Fruit fly (Drosophila melanogaster) whole organism, embryonic: Measurements from ENCODE around the gene wls.
A peak's percentile ranks its signal among the peaks of the same experiment; 100 is the strongest.

Experiments
- Awh ChIP-seq: fragments of 200-800 bp; sonication (Bioruptor generic); IDR thresholded peaks from 2 replicates; pipeline ENCODE4, ENCODE4 v1.3.6; 2022; ENCODE audit warnings: missing biosample characterization, missing genetic modification characterization
- B-H2 ChIP-seq: fragments of 200-800 bp; sonication (Bioruptor generic); optimal IDR thresholded peaks from 2 replicates; lab custom pipeline; 2018; ENCODE audit warnings: missing biosample characterization, mild to moderate bottlenecking, missing genetic modification characterization
- CG10267 ChIP-seq: fragments of 200-800 bp; sonication (Bioruptor generic); optimal IDR thresholded peaks from 2 replicates; lab custom pipeline; 2018; ENCODE audit warnings: missing biosample characterization, mild to moderate bottlenecking, missing genetic modification characterization, moderate library complexity
- CG10366 ChIP-seq: fragments of 200-800 bp; sonication (Bioruptor generic); IDR thresholded peaks from 2 replicates; pipeline ENCODE4 v1.3.6; 2022; ENCODE audit warnings: missing biosample characterization, missing genetic modification characterization
- CG11560 ChIP-seq: fragments of 200-800 bp; sonication (Bioruptor generic); IDR thresholded peaks from 3 replicates; pipeline ENCODE4 v1.3.6; 2022; ENCODE audit warnings: missing biosample characterization, missing genetic modification characterization
- CG11696 ChIP-seq: fragments of 200-800 bp; sonication (Bioruptor generic); IDR thresholded peaks from 2 replicates; pipeline ENCODE4 v1.3.6; 2022; ENCODE audit warnings: missing biosample characterization, missing genetic modification characterization
- CG12236 ChIP-seq: fragments of 200-800 bp; sonication (Bioruptor generic); optimal IDR thresholded peaks from 2 replicates; lab custom pipeline; 2016; ENCODE audit warnings: missing biosample characterization, missing genetic modification characterization
- CG13123 ChIP-seq: fragments of 200-800 bp; sonication (Bioruptor generic); optimal IDR thresholded peaks from 2 replicates; lab custom pipeline; 2016; ENCODE audit warnings: missing biosample characterization, missing genetic modification characterization
- CG30403 ChIP-seq: fragments of 200-800 bp; sonication (Bioruptor generic); optimal IDR thresholded peaks from 3 replicates; lab custom pipeline; 2016; ENCODE audit warnings: missing biosample characterization, missing genetic modification characterization
- CG3407 ChIP-seq: fragments of 200-800 bp; sonication (Bioruptor generic); optimal IDR thresholded peaks from 2 replicates; lab custom pipeline; 2018; ENCODE audit warnings: missing biosample characterization, mild to moderate bottlenecking, missing genetic modification characterization
- CG4328 ChIP-seq: fragments of 200-800 bp; sonication (Bioruptor generic); optimal IDR thresholded peaks from 3 replicates; lab custom pipeline; 2017; ENCODE audit warnings: missing biosample characterization, missing genetic modification reagents, missing genetic modification characterization
- CG4617 ChIP-seq: fragments of 200-800 bp; sonication (Bioruptor generic); optimal IDR thresholded peaks from 3 replicates; lab custom pipeline; 2016; ENCODE audit warnings: missing biosample characterization, missing genetic modification characterization, borderline replicate concordance
- CG4820 ChIP-seq: fragments of 200-800 bp; sonication (Bioruptor generic); optimal IDR thresholded peaks from 3 replicates; lab custom pipeline; 2016; ENCODE audit warnings: missing biosample characterization, missing genetic modification characterization
- CG6654 ChIP-seq: fragments of 200-800 bp; sonication (Bioruptor generic); optimal IDR thresholded peaks from 2 replicates; lab custom pipeline; 2017; ENCODE audit warnings: missing biosample characterization, mild to moderate bottlenecking, missing genetic modification characterization
- CG8765 ChIP-seq: fragments of 200-800 bp; sonication (Bioruptor generic); IDR thresholded peaks from 2 replicates; pipeline ENCODE4 v1.3.6; 2022; ENCODE audit warnings: missing biosample characterization, missing genetic modification characterization
- CG9797 ChIP-seq: fragments of 200-800 bp; sonication (Bioruptor generic); optimal IDR thresholded peaks from 3 replicates; lab custom pipeline; 2018; ENCODE audit warnings: missing biosample characterization, mild to moderate bottlenecking, missing genetic modification characterization
- ERR ChIP-seq: fragments of 200-800 bp; sonication (Bioruptor generic); optimal IDR thresholded peaks from 2 replicates; lab custom pipeline; 2016; ENCODE audit warnings: missing biosample characterization, missing genetic modification characterization
- H15 ChIP-seq: fragments of 200-800 bp; sonication (Bioruptor generic); IDR thresholded peaks from 3 replicates; pipeline ENCODE4 v1.3.6; 2022; ENCODE audit warnings: missing biosample characterization, missing genetic modification characterization
- HHEX ChIP-seq: fragments of 200-800 bp; sonication (Bioruptor generic); optimal IDR thresholded peaks from 3 replicates; lab custom pipeline; 2017; ENCODE audit warnings: missing biosample characterization, mild to moderate bottlenecking, missing genetic modification characterization, missing genetic modification reagents
- Hey ChIP-seq: fragments of 200-800 bp; sonication (Bioruptor generic); optimal IDR thresholded peaks from 3 replicates; lab custom pipeline; 2018; ENCODE audit warnings: missing biosample characterization, mild to moderate bottlenecking, missing genetic modification characterization
- HmgZ ChIP-seq: fragments of 200-800 bp; sonication (Bioruptor generic); optimal IDR thresholded peaks from 2 replicates; lab custom pipeline; 2018; ENCODE audit warnings: missing biosample characterization, mild to moderate bottlenecking, missing genetic modification characterization
- MTF-1 ChIP-seq: fragments of 200-800 bp; sonication (Bioruptor generic); optimal IDR thresholded peaks from 2 replicates; lab custom pipeline; 2018; ENCODE audit warnings: missing biosample characterization, mild to moderate bottlenecking, missing genetic modification characterization, borderline replicate concordance
- PHDP ChIP-seq: fragments of 200-800 bp; sonication (Bioruptor generic); optimal IDR thresholded peaks from 3 replicates; lab custom pipeline; 2018; ENCODE audit warnings: missing biosample characterization, mild to moderate bottlenecking, missing genetic modification characterization, moderate library complexity
- bbx ChIP-seq: fragments of 200-800 bp; sonication (Bioruptor generic); IDR thresholded peaks from 2 replicates; pipeline ENCODE4 v1.3.6; 2022; ENCODE audit warnings: missing biosample characterization, missing genetic modification characterization; ENCODE audit not compliant: partially characterized antibody
- br ChIP-seq: fragments of >200 bp; optimal IDR thresholded peaks from 2 replicates; lab custom pipeline; 2017
- crol ChIP-seq: fragments of 200-800 bp; sonication (Bioruptor generic); IDR thresholded peaks from 2 replicates; pipeline ENCODE4 v1.3.6; 2022; ENCODE audit warnings: missing biosample characterization, missing genetic modification characterization
- danr ChIP-seq: fragments of 200-800 bp; sonication (Bioruptor generic); IDR thresholded peaks from 2 replicates; pipeline ENCODE4 v1.3.6; 2022; ENCODE audit warnings: missing biosample characterization, missing genetic modification characterization
- dmrt99B ChIP-seq: fragments of 200-800 bp; sonication (Bioruptor generic); optimal IDR thresholded peaks from 2 replicates; lab custom pipeline; 2018; ENCODE audit warnings: missing biosample characterization, mild to moderate bottlenecking, missing genetic modification characterization, moderate library complexity
- emc ChIP-seq: fragments of 200-800 bp; sonication (Bioruptor generic); optimal IDR thresholded peaks from 2 replicates; lab custom pipeline; 2016; ENCODE audit warnings: missing biosample characterization, missing genetic modification characterization
- grn ChIP-seq: fragments of 200-800 bp; sonication (Bioruptor generic); optimal IDR thresholded peaks from 3 replicates; lab custom pipeline; 2017; ENCODE audit warnings: missing biosample characterization, missing genetic modification characterization
- ham ChIP-seq: fragments of 200-800 bp; sonication (Bioruptor generic); IDR thresholded peaks from 2 replicates; pipeline ENCODE4 v1.3.6; 2022; ENCODE audit warnings: missing biosample characterization, missing genetic modification characterization
- her ChIP-seq: fragments of 200-800 bp; sonication (Bioruptor generic); optimal IDR thresholded peaks from 2 replicates; lab custom pipeline; 2016; ENCODE audit warnings: missing biosample characterization, missing genetic modification characterization
- hkb ChIP-seq, 2 experiments: fragments of 200-800 bp in 1 of 2; fragments of >200 bp in 1 of 2; sonication (Bioruptor generic) in 1 of 2; IDR thresholded peaks in 1 of 2; optimal IDR thresholded peaks in 1 of 2; 2 replicates each; pipeline versions ENCODE4 v1.3.6 to Lab custom; 2017 to 2022; ENCODE audit warnings: missing biosample characterization in 1 of 2, missing genetic modification characterization in 1 of 2
- jigr1 ChIP-seq: fragments of 200-800 bp; sonication (Bioruptor generic); IDR thresholded peaks from 3 replicates; pipeline ENCODE4 v1.3.6; 2022; ENCODE audit warnings: missing biosample characterization, missing genetic modification characterization
- jing ChIP-seq: fragments of 200-800 bp; sonication (Bioruptor generic); optimal IDR thresholded peaks from 2 replicates; lab custom pipeline; 2018; ENCODE audit warnings: missing biosample characterization, mild to moderate bottlenecking, missing genetic modification characterization
- jumu ChIP-seq: fragments of 200-800 bp; sonication (Bioruptor generic); optimal IDR thresholded peaks from 3 replicates; lab custom pipeline; 2016; ENCODE audit warnings: missing biosample characterization, missing genetic modification characterization
- kni ChIP-seq: fragments of 200-800 bp; sonication (Bioruptor generic); optimal IDR thresholded peaks from 3 replicates; lab custom pipeline; 2017; ENCODE audit warnings: mild to moderate bottlenecking, missing biosample characterization, missing genetic modification reagents, missing genetic modification characterization
- nerfin-2 ChIP-seq: fragments of 200-800 bp; sonication (Bioruptor generic); IDR thresholded peaks from 2 replicates; pipeline ENCODE4 v1.3.6; 2022; ENCODE audit warnings: missing biosample characterization, missing genetic modification characterization; ENCODE audit not compliant: partially characterized antibody
- oc ChIP-seq: fragments of 200-800 bp; sonication (Bioruptor generic); optimal IDR thresholded peaks from 2 replicates; lab custom pipeline; 2018; ENCODE audit warnings: missing biosample characterization, mild to moderate bottlenecking, missing genetic modification characterization, moderate library complexity
- pan ChIP-seq, 4 experiments: fragments of >200 bp in 3 of 4; fragments of 200-800 bp in 1 of 4; sonication (Bioruptor generic) in 1 of 4; optimal IDR thresholded peaks in 3 of 4; IDR thresholded peaks in 1 of 4; 2 replicates each; pipeline versions ENCODE4 v1.3.6 to Lab custom; 2017 to 2022; ENCODE audit warnings: missing biosample characterization in 2 of 4, missing genetic modification characterization in 2 of 4, mixed read lengths in 1 of 4
- pita ChIP-seq: fragments of 200-800 bp; sonication (Bioruptor generic); optimal IDR thresholded peaks from 2 replicates; lab custom pipeline; 2017; ENCODE audit warnings: missing biosample characterization, mild to moderate bottlenecking, missing genetic modification characterization
- pnt ChIP-seq: fragments of 200-800 bp; sonication (Bioruptor generic); optimal IDR thresholded peaks from 3 replicates; lab custom pipeline; 2016; ENCODE audit warnings: missing biosample characterization, missing genetic modification characterization
- seq ChIP-seq: fragments of 200-800 bp; sonication (Bioruptor generic); IDR thresholded peaks from 2 replicates; pipeline ENCODE4 v1.3.6; 2022; ENCODE audit warnings: missing biosample characterization, missing genetic modification characterization
- slbo ChIP-seq: fragments of 200-800 bp; sonication (Bioruptor generic); IDR thresholded peaks from 2 replicates; pipeline ENCODE4 v1.3.6; 2022; ENCODE audit warnings: missing biosample characterization, missing genetic modification characterization
- so ChIP-seq: fragments of 200-800 bp; sonication (Bioruptor generic); IDR thresholded peaks from 3 replicates; pipeline ENCODE4 v1.3.6; 2022; ENCODE audit warnings: missing biosample characterization, missing genetic modification characterization
- sug ChIP-seq: fragments of 200-800 bp; optimal IDR thresholded peaks from 2 replicates; lab custom pipeline; 2019; ENCODE audit warnings: missing biosample characterization, mild to moderate bottlenecking, missing genetic modification characterization, moderate library complexity
- vfl ChIP-seq: fragments of 200-800 bp; sonication (Bioruptor generic); optimal IDR thresholded peaks from 2 replicates; lab custom pipeline; 2016; ENCODE audit warnings: missing biosample characterization, missing genetic modification characterization

The wls gene

DNA sequence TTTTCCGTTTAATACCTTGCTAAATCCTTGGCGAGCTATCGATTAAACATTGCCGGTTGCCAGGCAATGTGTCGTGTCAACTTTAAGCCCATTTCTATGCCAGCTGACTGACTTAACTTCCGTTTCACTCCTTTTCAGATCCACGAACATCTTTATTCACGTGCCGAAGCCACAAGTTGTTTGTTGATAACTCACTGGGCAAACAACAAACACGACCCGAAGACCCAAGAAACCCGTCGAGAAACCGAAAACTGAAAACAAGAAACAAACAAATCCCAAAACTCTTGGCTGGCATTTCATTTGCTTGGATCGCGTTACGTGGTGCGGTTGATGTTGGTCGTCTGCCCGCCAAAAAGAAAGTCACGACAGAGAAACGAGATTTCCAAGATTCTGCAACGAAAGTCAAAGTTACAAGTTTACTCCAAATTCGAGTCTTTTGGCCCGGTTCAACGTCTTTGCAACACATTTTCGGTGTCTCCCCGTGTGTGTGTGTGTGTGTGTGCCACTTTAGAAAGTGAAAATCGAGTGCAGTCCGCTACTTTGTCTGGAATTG is 18.6 kb downstream of the wls start, which contains the start of gene CG6216 (continued):
- peak; percentile 38 for TF ChIP-seq oc
- TF ChIP-seq CG4617: no peak

dm6 chr3L:11148478-11149251 is 20.8 kb downstream of the wls start:
- no peak for TF ChIP-seq ham
- no peak for TF ChIP-seq so (GFP tag; lab: Robert Waterston, UW)
- TF ChIP-seq MTF-1 (GFP tag; lab: Kevin White, UChicago): peak; percentile 2
- TF ChIP-seq PHDP (tag; lab: Kevin White, UChicago): peak; percentile 38
- TF ChIP-seq CG12236: no peak
- no peak for TF ChIP-seq CG3407 (GFP tag; lab: Kevin White, UChicago)
- no peak for TF ChIP-seq grn
- TF ChIP-seq CG10366: peak; percentile 26; the same call in 1 of the 2 replicates
- TF ChIP-seq CG10267 (tag; lab: Kevin White, UChicago): peak; percentile 52
- TF ChIP-seq CG13123: no peak
- no peak for TF ChIP-seq slbo (GFP tag; lab: Robert Waterston, UW)
- 0 out of 2 replicates have a peak, but pooled peaks have one; percentile 9 for TF ChIP-seq seq (GFP tag; lab: Robert Waterston, UW)
- no peak for TF ChIP-seq pnt (GFP tag; lab: Kevin White, UChicago)
- TF ChIP-seq jing (GFP tag; lab: Kevin White, UChicago): no peak
- TF ChIP-seq hkb (optimal IDR thresholded peaks at IDR 0.05; lab: Kevin White, UChicago): no peak
- TF ChIP-seq hkb (GFP tag; IDR thresholded peaks at IDR 0.05; lab: Robert Waterston, UW): peak; percentile 57
- no peak for TF ChIP-seq jumu
- peak; percentile 41 for TF ChIP-seq CG4820
- no peak for TF ChIP-seq crol
- no peak for TF ChIP-seq CG4328
- peak; percentile 59 for TF ChIP-seq dmrt99B
- no peak for TF ChIP-seq pita (GFP tag; lab: Kevin White, UChicago)
- no peak for TF ChIP-seq vfl (GFP tag; lab: Kevin White, UChicago)
- TF ChIP-seq CG11560: no peak
- no peak for TF ChIP-seq emc (GFP tag; lab: Kevin White, UChicago)
- TF ChIP-seq jigr1 (GFP tag; lab: Robert Waterston, UW): no peak
- TF ChIP-seq HHEX: peak; percentile 35
- no peak for TF ChIP-seq Hey (tag; lab: Kevin White, UChicago)
- peak; percentile 60 for TF ChIP-seq Awh (GFP tag; lab: Robert Waterston, UW)
- no peak for TF ChIP-seq CG9797 (GFP tag; lab: Kevin White, UChicago)
- TF ChIP-seq her (GFP tag; lab: Kevin White, UChicago): no peak
- TF ChIP-seq kni (GFP tag; lab: Kevin White, UChicago): no peak
- no peak for TF ChIP-seq ERR (GFP tag; lab: Kevin White, UChicago)
- no peak for TF ChIP-seq B-H2 (GFP tag; lab: Kevin White, UChicago)
- TF ChIP-seq HmgZ (tag; lab: Kevin White, UChicago): no peak
- TF ChIP-seq CG11696: no peak
- TF ChIP-seq danr: no peak
- TF ChIP-seq CG30403 (GFP tag; lab: Kevin White, UChicago): peak; percentile 50
- no peak for TF ChIP-seq sug (tag; lab: Kevin White, UChicago)
- TF ChIP-seq CG8765 (GFP tag; lab: Robert Waterston, UW): no peak
- TF ChIP-seq br (lab: Kevin White, UChicago): no peak
- TF ChIP-seq pan (optimal IDR thresholded peaks at IDR 0.05; lab: Kevin White, UChicago): no peak
- peak in 1 of 2 experiments; percentile 52 for TF ChIP-seq pan (GFP tag; optimal IDR thresholded peaks at IDR 0.05 in 1 of 2, IDR thresholded peaks at IDR 0.05 in 1 of 2)
- no peak for TF ChIP-seq H15 (GFP tag; lab: Robert Waterston, UW)
- TF ChIP-seq nerfin-2 (GFP tag; lab: Robert Waterston, UW): no peak
- no peak for TF ChIP-seq bbx (GFP tag; lab: Robert Waterston, UW)
- TF ChIP-seq CG6654 (GFP tag; lab: Kevin White, UChicago): no peak
